Fruit fly (Drosophila melanogaster) whole organism, embryonic: ENCODE measurements around the gene Cyp4ac1.
A peak's percentile ranks its signal among the peaks of the same experiment; 100 is the strongest.

Experiments used
- Abd-B ChIP-seq: fragments of 200-800 bp; sonication (Bioruptor generic); optimal IDR thresholded peaks from 2 replicates; lab custom pipeline; 2018; ENCODE audit warnings: missing biosample characterization, mild to moderate bottlenecking, missing genetic modification characterization, moderate library complexity
- CG11723 ChIP-seq: fragments of 200-800 bp; sonication (Bioruptor generic); optimal IDR thresholded peaks from 2 replicates; lab custom pipeline; 2017; ENCODE audit warnings: missing biosample characterization, mild to moderate bottlenecking, missing genetic modification characterization
- CG12769 ChIP-seq: fragments of 200-800 bp; sonication (Bioruptor generic); optimal IDR thresholded peaks from 2 replicates; lab custom pipeline; 2019; ENCODE audit warnings: missing biosample characterization, mild to moderate bottlenecking, missing genetic modification characterization, moderate library complexity
- CG14014 ChIP-seq: fragments of 200-800 bp; sonication (Bioruptor generic); IDR thresholded peaks from 2 replicates; pipeline ENCODE4 v1.3.6; 2022; ENCODE audit warnings: missing biosample characterization, missing genetic modification characterization
- CG15479 ChIP-seq: fragments of 200-800 bp; sonication (Bioruptor generic); optimal IDR thresholded peaks from 3 replicates; lab custom pipeline; 2019; ENCODE audit warnings: missing biosample characterization, mild to moderate bottlenecking, missing genetic modification characterization, moderate library complexity
- CG2120 ChIP-seq: fragments of 200-800 bp; sonication (Bioruptor generic); optimal IDR thresholded peaks from 3 replicates; lab custom pipeline; 2016; ENCODE audit warnings: missing biosample characterization, missing genetic modification characterization
- CG6654 ChIP-seq: fragments of 200-800 bp; sonication (Bioruptor generic); optimal IDR thresholded peaks from 2 replicates; lab custom pipeline; 2017; ENCODE audit warnings: missing biosample characterization, mild to moderate bottlenecking, missing genetic modification characterization
- CG7271 ChIP-seq: fragments of 200-800 bp; sonication (Bioruptor generic); optimal IDR thresholded peaks from 2 replicates; lab custom pipeline; 2018; ENCODE audit warnings: missing biosample characterization, mild to moderate bottlenecking, missing genetic modification characterization, moderate library complexity
- CG7786 ChIP-seq: fragments of 200-800 bp; sonication (Bioruptor generic); optimal IDR thresholded peaks from 2 replicates; lab custom pipeline; 2016; ENCODE audit warnings: missing biosample characterization, missing genetic modification characterization
- CG8359 ChIP-seq: fragments of 200-800 bp; sonication (Bioruptor generic); optimal IDR thresholded peaks from 2 replicates; lab custom pipeline; 2017; ENCODE audit warnings: missing biosample characterization, mild to moderate bottlenecking, missing genetic modification characterization, borderline replicate concordance
- CG8478 ChIP-seq: fragments of >200 bp; optimal IDR thresholded peaks from 2 replicates; lab custom pipeline; 2018
- CG9609 ChIP-seq: fragments of 200-800 bp; sonication (Bioruptor generic); optimal IDR thresholded peaks from 3 replicates; lab custom pipeline; 2016; ENCODE audit warnings: missing biosample characterization, missing genetic modification characterization
- CG9727 ChIP-seq: fragments of 200-800 bp; sonication (Bioruptor generic); optimal IDR thresholded peaks from 3 replicates; lab custom pipeline; 2017; ENCODE audit warnings: missing biosample characterization, mild to moderate bottlenecking, missing genetic modification characterization
- CG9797 ChIP-seq: fragments of 200-800 bp; sonication (Bioruptor generic); optimal IDR thresholded peaks from 3 replicates; lab custom pipeline; 2018; ENCODE audit warnings: missing biosample characterization, mild to moderate bottlenecking, missing genetic modification characterization
- CG9876 ChIP-seq: fragments of 200-800 bp; sonication (Bioruptor generic); optimal IDR thresholded peaks from 2 replicates; lab custom pipeline; 2016; ENCODE audit warnings: missing biosample characterization, missing genetic modification characterization
- Chrac-16 ChIP-seq: fragments of 200-800 bp; sonication (Bioruptor generic); optimal IDR thresholded peaks from 3 replicates; lab custom pipeline; 2016; ENCODE audit warnings: missing biosample characterization, missing genetic modification characterization
- Doc2 ChIP-seq: fragments of 200-800 bp; sonication (Bioruptor generic); IDR thresholded peaks from 2 replicates; pipeline ENCODE4 v1.3.6; 2022; ENCODE audit warnings: missing biosample characterization, missing genetic modification characterization
- Gug ChIP-seq: fragments of 200-800 bp; sonication (Bioruptor generic); IDR thresholded peaks from 4 replicates; pipeline ENCODE4 v1.3.6; 2022; ENCODE audit warnings: missing biosample characterization, missing genetic modification characterization
- H15 ChIP-seq: fragments of 200-800 bp; sonication (Bioruptor generic); IDR thresholded peaks from 3 replicates; pipeline ENCODE4 v1.3.6; 2022; ENCODE audit warnings: missing biosample characterization, missing genetic modification characterization
- HLH4C ChIP-seq: fragments of 200-800 bp; sonication (Bioruptor generic); IDR thresholded peaks from 3 replicates; pipeline ENCODE4 v1.3.6; 2022; ENCODE audit warnings: missing biosample characterization, missing genetic modification characterization; ENCODE audit not compliant: partially characterized antibody
- HmgZ ChIP-seq: fragments of 200-800 bp; sonication (Bioruptor generic); optimal IDR thresholded peaks from 2 replicates; lab custom pipeline; 2018; ENCODE audit warnings: missing biosample characterization, mild to moderate bottlenecking, missing genetic modification characterization
- Hmr ChIP-seq: fragments of 200-800 bp; sonication (Bioruptor generic); optimal IDR thresholded peaks from 3 replicates; lab custom pipeline; 2017; ENCODE audit warnings: mild to moderate bottlenecking, missing biosample characterization, missing genetic modification reagents, missing genetic modification characterization
- Hr51 ChIP-seq, 2 experiments: fragments of 200-800 bp; sonication (Bioruptor generic); optimal IDR thresholded peaks; 2 replicates in 1 of 2; 3 replicates in 1 of 2; lab custom pipeline; 2016 to 2018; ENCODE audit warnings: missing biosample characterization in 2 of 2, missing genetic modification characterization in 2 of 2, mild to moderate bottlenecking in 1 of 2, moderate library complexity in 1 of 2
- Med ChIP-seq: fragments of 200-800 bp; sonication (Bioruptor generic); peaks from one replicate; lab custom pipeline; 2016; ENCODE audit warnings: missing biosample characterization, missing genetic modification characterization, mild to moderate bottlenecking, inconsistent platforms, moderate library complexity
- NFAT ChIP-seq: fragments of 200-800 bp; sonication (Bioruptor generic); IDR thresholded peaks from 2 replicates; pipeline ENCODE4 v1.3.6; 2022; ENCODE audit warnings: missing biosample characterization, missing genetic modification characterization
- Optix ChIP-seq: fragments of 200-800 bp; sonication (Bioruptor generic); IDR thresholded peaks from 3 replicates; pipeline ENCODE4 v1.3.6; 2022; ENCODE audit warnings: missing biosample characterization, missing genetic modification characterization
- Sry-β ChIP-seq: fragments of 200-800 bp; sonication (Bioruptor generic); optimal IDR thresholded peaks from 2 replicates; lab custom pipeline; 2018; ENCODE audit warnings: missing biosample characterization, mild to moderate bottlenecking, missing genetic modification characterization, moderate library complexity
- Ssrp ChIP-seq: fragments of 200-800 bp; sonication (Bioruptor generic); optimal IDR thresholded peaks from 2 replicates; lab custom pipeline; 2018; ENCODE audit warnings: missing biosample characterization, mild to moderate bottlenecking, missing genetic modification characterization, moderate library complexity
- chn ChIP-seq: fragments of 200-800 bp; sonication (Bioruptor generic); optimal IDR thresholded peaks from 2 replicates; lab custom pipeline; 2016; ENCODE audit warnings: missing biosample characterization, missing genetic modification characterization
- dimm ChIP-seq: fragments of 200-800 bp; sonication (Bioruptor generic); IDR thresholded peaks from 2 replicates; pipeline ENCODE4 v1.3.6; 2022; ENCODE audit warnings: missing biosample characterization, missing genetic modification characterization
- emc ChIP-seq: fragments of 200-800 bp; sonication (Bioruptor generic); optimal IDR thresholded peaks from 2 replicates; lab custom pipeline; 2016; ENCODE audit warnings: missing biosample characterization, missing genetic modification characterization
- en ChIP-seq: fragments of 200-800 bp; sonication (Bioruptor generic); optimal IDR thresholded peaks from 2 replicates; lab custom pipeline; 2016; ENCODE audit warnings: missing biosample characterization, missing genetic modification characterization
- gcm2 ChIP-seq: fragments of 200-800 bp; sonication (Bioruptor generic); optimal IDR thresholded peaks from 2 replicates; lab custom pipeline; 2016; ENCODE audit warnings: missing biosample characterization, missing genetic modification characterization
- grau ChIP-seq: fragments of 200-800 bp; optimal IDR thresholded peaks from 3 replicates; lab custom pipeline; 2019; ENCODE audit warnings: missing biosample characterization, mild to moderate bottlenecking, missing genetic modification characterization, moderate library complexity
- grn ChIP-seq: fragments of 200-800 bp; sonication (Bioruptor generic); optimal IDR thresholded peaks from 3 replicates; lab custom pipeline; 2017; ENCODE audit warnings: missing biosample characterization, missing genetic modification characterization
- h ChIP-seq: fragments of >200 bp; optimal IDR thresholded peaks from 2 replicates; lab custom pipeline; 2017
- knrl ChIP-seq: fragments of 200-800 bp; sonication (Bioruptor generic); IDR thresholded peaks from 3 replicates; pipeline ENCODE4 v1.3.6; 2022; ENCODE audit warnings: missing biosample characterization, missing genetic modification characterization; ENCODE audit not compliant: partially characterized antibody
- nerfin-2 ChIP-seq: fragments of 200-800 bp; sonication (Bioruptor generic); IDR thresholded peaks from 2 replicates; pipeline ENCODE4 v1.3.6; 2022; ENCODE audit warnings: missing biosample characterization, missing genetic modification characterization; ENCODE audit not compliant: partially characterized antibody
- odd ChIP-seq: fragments of 200-800 bp; sonication (Bioruptor generic); optimal IDR thresholded peaks from 2 replicates; lab custom pipeline; 2017; ENCODE audit warnings: missing biosample characterization, mild to moderate bottlenecking, missing genetic modification characterization
- run ChIP-seq: fragments of 200-800 bp; sonication (Bioruptor generic); optimal IDR thresholded peaks from 3 replicates; lab custom pipeline; 2018; ENCODE audit warnings: missing biosample characterization, mild to moderate bottlenecking, missing genetic modification characterization
- sd ChIP-seq: fragments of 200-800 bp; sonication (Bioruptor generic); optimal IDR thresholded peaks from 3 replicates; lab custom pipeline; 2018; ENCODE audit warnings: missing biosample characterization, mild to moderate bottlenecking, missing genetic modification characterization, moderate library complexity
- sna ChIP-seq: fragments of 200-800 bp; sonication (Bioruptor generic); IDR thresholded peaks from 2 replicates; pipeline ENCODE4 v1.3.6; 2022; ENCODE audit warnings: missing biosample characterization, missing genetic modification characterization; ENCODE audit not compliant: partially characterized antibody
- ssp ChIP-seq: fragments of 200-800 bp; sonication (Bioruptor generic); IDR thresholded peaks from 2 replicates; pipeline ENCODE4 v1.3.6; 2022; ENCODE audit warnings: missing biosample characterization, missing genetic modification characterization
- tio ChIP-seq: fragments of 200-800 bp; sonication (Bioruptor generic); optimal IDR thresholded peaks from 2 replicates; lab custom pipeline; 2017; ENCODE audit warnings: missing biosample characterization, missing genetic modification characterization, inconsistent platforms
- tll ChIP-seq, 2 experiments: fragments of 200-800 bp in 1 of 2; fragments of >200 bp in 1 of 2; sonication (Bioruptor generic) in 1 of 2; optimal IDR thresholded peaks; 2 replicates each; lab custom pipeline; 2017 to 2019; ENCODE audit warnings: missing biosample characterization in 2 of 2, missing genetic modification characterization in 2 of 2, mild to moderate bottlenecking in 1 of 2, moderate library complexity in 1 of 2
- twi ChIP-seq: fragments of 200-800 bp; optimal IDR thresholded peaks from 2 replicates; lab custom pipeline; 2019; ENCODE audit warnings: missing biosample characterization, mild to moderate bottlenecking, missing genetic modification characterization, moderate library complexity
- z ChIP-seq: fragments of 200-800 bp; sonication (Bioruptor generic); IDR thresholded peaks from 3 replicates; pipeline ENCODE4 v1.3.6; 2022; ENCODE audit warnings: missing biosample characterization, missing genetic modification characterization
- zfh1 ChIP-seq: fragments of 200-800 bp; sonication (Bioruptor generic); IDR thresholded peaks from 3 replicates; pipeline ENCODE4 v1.3.6; 2022; ENCODE audit warnings: missing biosample characterization, missing genetic modification characterization

Cyp4ac1 gene

dm6 chr2L:5232175-5232574, 31.6 kb upstream of the Cyp4ac1 start:
- no peak for TF ChIP-seq Hr51 (GFP tag; optimal IDR thresholded peaks at IDR 0.05; lab: Kevin White, UChicago)
- TF ChIP-seq Gug = no peak
- 0 out of 3 replicates have a peak, but pooled peaks have one; percentile 11 for TF ChIP-seq H15 (GFP tag; lab: Robert Waterston, UW)
- TF ChIP-seq Med (GFP tag; lab: Kevin White, UChicago) = peak; percentile 72
- TF ChIP-seq CG2120 (GFP tag; lab: Kevin White, UChicago) = no peak
- TF ChIP-seq en (GFP tag; lab: Kevin White, UChicago) = no peak
- no peak for TF ChIP-seq CG8478 (lab: Kevin White, UChicago)
- TF ChIP-seq CG6654 = no peak
- TF ChIP-seq sd = no peak
- no peak for TF ChIP-seq Doc2
- peak; percentile 72 for TF ChIP-seq twi (tag; lab: Kevin White, UChicago)
- TF ChIP-seq Abd-B = no peak

dm6 chr2L:5232967-5233909, 30.6 kb upstream of the Cyp4ac1 start:
- TF ChIP-seq knrl (GFP tag; lab: Robert Waterston, UW) = no peak
- TF ChIP-seq CG6654 = no peak
- no peak for TF ChIP-seq Hmr (GFP tag; lab: Kevin White, UChicago)
- TF ChIP-seq emc (GFP tag; lab: Kevin White, UChicago) = no peak
- TF ChIP-seq ssp = no peak
- TF ChIP-seq CG15479 (GFP tag; lab: Kevin White, UChicago) = no peak
- no peak for TF ChIP-seq CG7271
- TF ChIP-seq Ssrp (tag; lab: Kevin White, UChicago) = no peak
- TF ChIP-seq HLH4C (GFP tag; lab: Robert Waterston, UW) = no peak
- peak; percentile 98 for TF ChIP-seq CG8359 (GFP tag; lab: Kevin White, UChicago)
- no peak for TF ChIP-seq Chrac-16 (GFP tag; lab: Kevin White, UChicago)
- no peak for TF ChIP-seq grau (tag; lab: Kevin White, UChicago)
- TF ChIP-seq HmgZ (tag; lab: Kevin White, UChicago) = peak; percentile 48
- TF ChIP-seq CG9609 (GFP tag; lab: Kevin White, UChicago) = no peak
- TF ChIP-seq sna = no peak
- TF ChIP-seq CG11723 (GFP tag; lab: Kevin White, UChicago) = no peak
- TF ChIP-seq tll (GFP tag; optimal IDR thresholded peaks at IDR 0.05; lab: Kevin White, UChicago) = no peak
- no peak for TF ChIP-seq run (tag; lab: Kevin White, UChicago)
- no peak for TF ChIP-seq zfh1 (GFP tag; lab: Robert Waterston, UW)
- TF ChIP-seq CG9727 = no peak
- no peak for TF ChIP-seq tio
- TF ChIP-seq CG9876 (GFP tag; lab: Kevin White, UChicago) = no peak
- TF ChIP-seq gcm2 (GFP tag; lab: Kevin White, UChicago) = no peak
- TF ChIP-seq NFAT = no peak
- TF ChIP-seq dimm (GFP tag; lab: Robert Waterston, UW) = no peak
- TF ChIP-seq odd (GFP tag; lab: Kevin White, UChicago) = peak; percentile 46
- no peak for TF ChIP-seq nerfin-2 (GFP tag; lab: Robert Waterston, UW)
- no peak for TF ChIP-seq z (GFP tag; lab: Robert Waterston, UW)
- TF ChIP-seq Sry-β (GFP tag; lab: Kevin White, UChicago) = no peak
- peak; percentile 64 for TF ChIP-seq grn (GFP tag; lab: Kevin White, UChicago)
- TF ChIP-seq chn = no peak
- no peak for TF ChIP-seq h (lab: Kevin White, UChicago)
- no peak for TF ChIP-seq CG14014 (GFP tag; lab: Robert Waterston, UW)
- no peak for TF ChIP-seq CG7786 (GFP tag; lab: Kevin White, UChicago)
- TF ChIP-seq CG9797 (GFP tag; lab: Kevin White, UChicago) = no peak
- peak; percentile 90 for TF ChIP-seq CG12769 (tag; lab: Kevin White, UChicago)
- TF ChIP-seq Optix = no peak
